Worm (Caenorhabditis elegans) whole organism, late embryonic: ENCODE results near the gene Y57G11C.14.
A peak's percentile ranks its signal among the peaks of the same experiment; 100 is the strongest.

ENCODE experiments used
- C08G9.2 ChIP-seq: sonication (generic microtip); optimal IDR thresholded peaks from 2 replicates; lab custom pipeline; 2016; ENCODE audit warnings: mild to moderate bottlenecking, missing genetic modification characterization, moderate library complexity, missing compliant biosample characterization
- C38D4.7 ChIP-seq: fragments of 200-800 bp; sonication (Bioruptor generic); optimal IDR thresholded peaks from 2 replicates; lab custom pipeline; 2018; ENCODE audit warnings: mild to moderate bottlenecking, missing genetic modification characterization, moderate library complexity, missing compliant biosample characterization
- T23F11.4 ChIP-seq: fragments of 200-800 bp; sonication (Bioruptor generic); optimal IDR thresholded peaks from 2 replicates; lab custom pipeline; 2018; ENCODE audit warnings: mild to moderate bottlenecking, missing genetic modification characterization, missing compliant biosample characterization
- Y22D7AL.16 ChIP-seq: sonication (generic microtip); optimal IDR thresholded peaks from 2 replicates; lab custom pipeline; 2016; ENCODE audit warnings: missing genetic modification characterization, missing compliant biosample characterization
- ama-1 ChIP-seq: fragments of 150-350 bp; optimal IDR thresholded peaks from 2 replicates; lab custom pipeline; 2014
- ceh-18 ChIP-seq: sonication (generic microtip); optimal IDR thresholded peaks from 2 replicates; lab custom pipeline; 2016; ENCODE audit warnings: missing genetic modification characterization, missing compliant biosample characterization
- ceh-19 ChIP-seq: fragments of 200-800 bp; sonication (Bioruptor generic); optimal IDR thresholded peaks from 2 replicates; lab custom pipeline; 2018; ENCODE audit warnings: mild to moderate bottlenecking, missing genetic modification characterization, missing compliant biosample characterization
- ceh-2 ChIP-seq: sonication (generic microtip); optimal IDR thresholded peaks from 2 replicates; lab custom pipeline; 2016; ENCODE audit warnings: missing genotype, missing genetic modification characterization, missing compliant biosample characterization
- ceh-22 ChIP-seq: sonication (generic microtip); optimal IDR thresholded peaks from 2 replicates; lab custom pipeline; 2017; ENCODE audit warnings: missing biosample characterization, missing genetic modification characterization
- ceh-31 ChIP-seq: sonication (generic microtip); optimal IDR thresholded peaks from 2 replicates; lab custom pipeline; 2016; ENCODE audit warnings: missing genetic modification characterization, missing compliant biosample characterization
- ceh-48 ChIP-seq: sonication (generic microtip); optimal IDR thresholded peaks from 2 replicates; lab custom pipeline; 2016; ENCODE audit warnings: missing genetic modification characterization, inconsistent platforms, missing compliant biosample characterization
- ceh-6 ChIP-seq: fragments of 200-800 bp; sonication (Bioruptor generic); optimal IDR thresholded peaks from 2 replicates; lab custom pipeline; 2018; ENCODE audit warnings: mild to moderate bottlenecking, missing genetic modification characterization, missing compliant biosample characterization
- ceh-9 ChIP-seq: sonication (generic microtip); optimal IDR thresholded peaks from 2 replicates; lab custom pipeline; 2016; ENCODE audit warnings: mild to moderate bottlenecking, missing genetic modification characterization, inconsistent platforms, missing compliant biosample characterization
- dve-1 ChIP-seq: sonication (generic microtip); optimal IDR thresholded peaks from 2 replicates; lab custom pipeline; 2017; ENCODE audit warnings: antibody characterized with exemption, mild to moderate bottlenecking, missing genetic modification characterization, missing compliant biosample characterization
- elt-2 ChIP-seq: sonication (generic microtip); optimal IDR thresholded peaks from 2 replicates; lab custom pipeline; 2016; ENCODE audit warnings: missing genetic modification reagents, missing genetic modification characterization, missing compliant biosample characterization
- elt-4 ChIP-seq: sonication (generic microtip); optimal IDR thresholded peaks from 2 replicates; lab custom pipeline; 2016; ENCODE audit warnings: missing genetic modification characterization, missing compliant biosample characterization
- ets-4 ChIP-seq: sonication (generic microtip); optimal IDR thresholded peaks from 2 replicates; lab custom pipeline; 2016; ENCODE audit warnings: missing genetic modification characterization, missing compliant biosample characterization
- fax-1 ChIP-seq: sonication (generic microtip); optimal IDR thresholded peaks from 2 replicates; lab custom pipeline; 2016; ENCODE audit warnings: missing genotype, missing genetic modification characterization, missing compliant biosample characterization
- fkh-6 ChIP-seq: sonication (generic microtip); optimal IDR thresholded peaks from 2 replicates; lab custom pipeline; 2016; ENCODE audit warnings: missing genetic modification characterization, missing compliant biosample characterization
- gmeb-2 ChIP-seq: sonication (generic microtip); optimal IDR thresholded peaks from 2 replicates; lab custom pipeline; 2016; ENCODE audit warnings: missing genetic modification characterization, inconsistent platforms, missing compliant biosample characterization
- hlh-15 ChIP-seq: sonication (generic microtip); optimal IDR thresholded peaks from 2 replicates; lab custom pipeline; 2016; ENCODE audit warnings: missing genetic modification characterization, missing compliant biosample characterization
- hlh-30 ChIP-seq: sonication (generic microtip); optimal IDR thresholded peaks from 2 replicates; lab custom pipeline; 2017; ENCODE audit warnings: antibody characterized with exemption, missing genetic modification characterization, missing compliant biosample characterization; ENCODE audit not compliant: insufficient read depth
- hlh-6 ChIP-seq: sonication (generic microtip); optimal IDR thresholded peaks from 2 replicates; lab custom pipeline; 2016; ENCODE audit warnings: missing genotype, missing genetic modification characterization, missing compliant biosample characterization
- hlh-8 ChIP-seq: sonication (generic microtip); optimal IDR thresholded peaks from 2 replicates; lab custom pipeline; 2016; ENCODE audit warnings: missing genotype, missing genetic modification characterization, missing compliant biosample characterization
- lim-6 ChIP-seq: sonication (generic microtip); optimal IDR thresholded peaks from 2 replicates; lab custom pipeline; 2016; ENCODE audit warnings: missing genetic modification characterization, missing compliant biosample characterization
- lin-11 ChIP-seq: fragments of 200-800 bp; sonication (Bioruptor generic); optimal IDR thresholded peaks from 2 replicates; lab custom pipeline; 2018; ENCODE audit warnings: mild to moderate bottlenecking, missing genetic modification characterization, missing compliant biosample characterization
- madf-2 ChIP-seq: sonication (generic microtip); optimal IDR thresholded peaks from 2 replicates; lab custom pipeline; 2017; ENCODE audit warnings: missing genetic modification characterization, missing compliant biosample characterization
- mec-3 ChIP-seq: sonication (generic microtip); optimal IDR thresholded peaks from 2 replicates; lab custom pipeline; 2016; ENCODE audit warnings: borderline replicate concordance, missing genetic modification characterization, missing compliant biosample characterization
- nfya-1 ChIP-seq: sonication (generic microtip); optimal IDR thresholded peaks from 2 replicates; lab custom pipeline; 2017; ENCODE audit warnings: missing genetic modification characterization, mild to moderate bottlenecking, missing compliant biosample characterization, antibody characterized with exemption, moderate library complexity
- nhr-11 ChIP-seq: fragments of 150-350 bp; optimal IDR thresholded peaks from 2 replicates; lab custom pipeline; 2014; ENCODE audit warnings: missing biosample characterization, missing genetic modification characterization
- nhr-232 ChIP-seq: sonication (generic microtip); optimal IDR thresholded peaks from 2 replicates; lab custom pipeline; 2016; ENCODE audit warnings: missing genetic modification characterization, missing compliant biosample characterization
- npax-4 ChIP-seq: sonication (generic microtip); optimal IDR thresholded peaks from 2 replicates; lab custom pipeline; 2016; ENCODE audit warnings: missing genetic modification characterization, missing compliant biosample characterization
- odd-2 ChIP-seq: sonication (generic microtip); optimal IDR thresholded peaks from 2 replicates; lab custom pipeline; 2017; ENCODE audit warnings: antibody characterized with exemption, mild to moderate bottlenecking, missing genetic modification characterization, missing compliant biosample characterization
- pag-3 ChIP-seq: sonication (generic microtip); optimal IDR thresholded peaks from 2 replicates; lab custom pipeline; 2016; ENCODE audit warnings: missing compliant biosample characterization, missing genetic modification characterization, borderline replicate concordance
- pat-9 ChIP-seq: fragments of 200-800 bp; sonication (Bioruptor generic); optimal IDR thresholded peaks from 2 replicates; lab custom pipeline; 2018; ENCODE audit warnings: mild to moderate bottlenecking, missing genetic modification characterization, moderate library complexity, missing compliant biosample characterization
- pax-1 ChIP-seq: fragments of 150-350 bp; optimal IDR thresholded peaks from 2 replicates; lab custom pipeline; 2014; ENCODE audit warnings: missing biosample characterization, missing genetic modification characterization
- ref-2 ChIP-seq: sonication (generic microtip); optimal IDR thresholded peaks from 2 replicates; lab custom pipeline; 2016; ENCODE audit warnings: missing genetic modification characterization, missing compliant biosample characterization
- sdc-2 ChIP-seq: sonication (generic microtip); optimal IDR thresholded peaks from 2 replicates; lab custom pipeline; 2016; ENCODE audit warnings: missing genotype, missing genetic modification characterization, missing compliant biosample characterization
- unc-3 ChIP-seq, 2 experiments: fragments of 200-800 bp in 1 of 2; sonication (Bioruptor generic) in 1 of 2; sonication (generic microtip) in 1 of 2; conservative IDR thresholded peaks in 1 of 2; optimal IDR thresholded peaks in 1 of 2; 2 replicates each; pipeline versions ENCODE4 v1.3.6 to Lab custom; 2016 to 2022; ENCODE audit warnings: missing compliant biosample characterization in 2 of 2, missing genetic modification characterization in 2 of 2, missing genetic modification reagents in 1 of 2
- unc-42 ChIP-seq: sonication (generic microtip); optimal IDR thresholded peaks from 2 replicates; lab custom pipeline; 2016; ENCODE audit warnings: missing genotype, missing genetic modification characterization, missing compliant biosample characterization
- zip-5 ChIP-seq: sonication (generic microtip); optimal IDR thresholded peaks from 2 replicates; lab custom pipeline; 2016; ENCODE audit warnings: missing genetic modification characterization, missing compliant biosample characterization
- ztf-16 ChIP-seq: sonication (generic microtip); optimal IDR thresholded peaks from 2 replicates; lab custom pipeline; 2017; ENCODE audit warnings: missing genetic modification characterization, missing compliant biosample characterization

Y57G11C.14 gene

DNA sequence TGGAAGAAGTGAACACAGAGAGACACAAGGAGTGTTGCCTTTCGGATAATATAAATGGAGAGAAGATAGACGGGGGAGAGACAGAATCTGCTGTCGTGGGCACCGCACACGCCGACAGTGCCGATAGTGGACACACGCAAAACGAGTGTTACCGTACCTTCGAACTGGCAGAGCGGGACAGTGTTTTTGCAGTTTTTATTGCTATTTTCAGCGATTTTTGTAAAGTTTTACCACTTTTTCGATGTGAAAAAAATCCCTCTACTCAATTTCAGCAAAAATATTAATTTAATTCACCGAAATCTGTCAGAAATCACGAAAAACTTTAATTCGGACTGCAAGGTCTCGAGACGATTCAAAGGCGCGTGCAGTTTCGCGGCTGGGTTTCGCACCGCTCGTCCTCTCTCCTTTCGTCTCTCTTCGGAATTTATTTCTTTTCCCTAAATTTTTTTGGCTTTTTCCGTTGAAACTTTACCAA lies 25.8 kb downstream of the Y57G11C.14 start, which contains the start of gene sec-61.A (continued):
- TF ChIP-seq mec-3 (tag; lab: Kevin White, UChicago) (no peak), C38D4.7 (GFP tag; lab: Kevin White, UChicago) (no peak), hlh-30 (tag; lab: Kevin White, UChicago) (peak; percentile 71), ref-2 (tag; lab: Kevin White, UChicago) (peak; percentile 87), madf-2 (tag; lab: Kevin White, UChicago) (peak; percentile 20), ceh-6 (GFP tag; lab: Kevin White, UChicago) (no peak), ceh-18 (tag; lab: Kevin White, UChicago) (peak; percentile 55), npax-4 (tag; lab: Kevin White, UChicago) (no peak), lim-6 (no peak), hlh-8 (tag; lab: Kevin White, UChicago) (peak; percentile 5), pax-1 (tag; lab: Kevin White, UChicago) (peak; percentile 48), ceh-22 (no peak), nfya-1 (tag; lab: Kevin White, UChicago) (peak; percentile 83), ets-4 (tag; lab: Kevin White, UChicago) (peak; percentile 7), dve-1 (tag; lab: Kevin White, UChicago) (no peak), unc-42 (peak; percentile 72), pat-9 (tag; lab: Kevin White, UChicago) (no peak), Y22D7AL.16 (tag; lab: Kevin White, UChicago) (no peak), odd-2 (tag; lab: Kevin White, UChicago) (no peak), unc-3 (GFP tag; conservative IDR thresholded peaks at IDR 0.05; lab: Robert Waterston, UW) (no peak), unc-3 (tag; optimal IDR thresholded peaks at IDR 0.05; lab: Kevin White, UChicago) (peak; percentile 15), fkh-6 (tag; lab: Kevin White, UChicago) (no peak), fax-1 (tag; lab: Kevin White, UChicago) (no peak), zip-5 (tag; lab: Kevin White, UChicago) (no peak), elt-2 (tag; lab: Kevin White, UChicago) (peak; percentile 43), pag-3 (tag; lab: Kevin White, UChicago) (no peak), ceh-31 (tag; lab: Kevin White, UChicago) (peak; percentile 66), lin-11 (tag; lab: Kevin White, UChicago) (no peak), ceh-9 (tag; lab: Kevin White, UChicago) (no peak)

DNA sequence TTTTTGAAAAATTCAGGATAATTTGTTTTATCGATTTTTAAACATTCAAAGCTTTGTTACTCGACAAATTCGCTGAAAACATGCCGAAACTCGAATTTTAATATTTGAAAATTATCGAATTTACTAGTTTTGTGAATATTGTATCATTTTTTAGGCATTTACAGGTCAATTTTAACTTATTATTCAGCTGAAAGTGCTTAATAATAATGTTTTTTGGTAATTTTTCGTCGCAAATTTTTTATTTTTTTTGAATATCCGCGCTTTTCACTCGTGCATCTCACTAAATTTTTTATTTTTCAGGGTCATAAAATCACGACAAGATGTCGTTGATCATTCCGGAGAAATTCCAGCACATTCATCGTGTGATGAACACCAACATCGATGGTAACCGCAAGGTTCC lies 26.3 kb downstream of the Y57G11C.14 start, which contains the start of gene rps-18:
Gene rps-18 (plus strand): TSS at position 301 of the 400 bp plus-strand sequence.
- TF ChIP-seq nhr-232 = no peak
- no peak for TF ChIP-seq elt-4 (tag; lab: Kevin White, UChicago)
- no peak for TF ChIP-seq sdc-2 (tag; lab: Kevin White, UChicago)
- TF ChIP-seq C38D4.7 (GFP tag; lab: Kevin White, UChicago) = no peak
- TF ChIP-seq zip-5 (tag; lab: Kevin White, UChicago) = no peak
- no peak for TF ChIP-seq hlh-6 (tag; lab: Kevin White, UChicago)
- TF ChIP-seq hlh-15 (tag; lab: Kevin White, UChicago) = no peak
- no peak for TF ChIP-seq ceh-2 (tag; lab: Kevin White, UChicago)
- no peak for TF ChIP-seq pag-3 (tag; lab: Kevin White, UChicago)
- TF ChIP-seq dve-1 (tag; lab: Kevin White, UChicago) = no peak
- no peak for TF ChIP-seq C08G9.2 (tag; lab: Kevin White, UChicago)

ce11 chrIV:14826151-14826757 lies 27.1 kb downstream of the Y57G11C.14 start:
- TF ChIP-seq gmeb-2 (tag; lab: Kevin White, UChicago) (no peak), hlh-6 (tag; lab: Kevin White, UChicago) (no peak), hlh-30 (tag; lab: Kevin White, UChicago) (no peak), ceh-19 (no peak), nhr-11 (tag; lab: Kevin White, UChicago) (no peak), unc-3 (GFP tag; conservative IDR thresholded peaks at IDR 0.05; lab: Robert Waterston, UW) (no peak), unc-3 (tag; optimal IDR thresholded peaks at IDR 0.05; lab: Kevin White, UChicago) (no peak), ceh-48 (tag; lab: Kevin White, UChicago) (no peak), ceh-9 (tag; lab: Kevin White, UChicago) (no peak), ztf-16 (tag; lab: Kevin White, UChicago) (no peak), ama-1 (lab: Kevin White, UChicago) (no peak), T23F11.4 (GFP tag; lab: Kevin White, UChicago) (no peak)
